Worm (Caenorhabditis elegans) whole organism, early embryonic: ENCODE data around the gene ruvb-2.

Source experiments
- B0310.2 ChIP-seq: sonication (generic microtip); optimal IDR thresholded peaks from 2 replicates; lab custom pipeline; 2016; ENCODE audit warnings: mild to moderate bottlenecking, missing genetic modification characterization, missing compliant biosample characterization
- F13C5.2 ChIP-seq: sonication (generic microtip); optimal IDR thresholded peaks from 2 replicates; lab custom pipeline; 2017; ENCODE audit warnings: mild to moderate bottlenecking, missing genetic modification characterization, inconsistent platforms, missing compliant biosample characterization
- aly-1 ChIP-seq: sonication (generic microtip); optimal IDR thresholded peaks from 2 replicates; lab custom pipeline; 2016; ENCODE audit warnings: missing genetic modification characterization, missing compliant biosample characterization
- ama-1 ChIP-seq: fragments of 150-350 bp; optimal IDR thresholded peaks from 2 replicates; lab custom pipeline; 2014
- ceh-36 ChIP-seq: sonication (generic microtip); optimal IDR thresholded peaks from 2 replicates; lab custom pipeline; 2016; ENCODE audit warnings: missing genetic modification characterization, inconsistent platforms, missing compliant biosample characterization
- ets-7 ChIP-seq: sonication (generic microtip); optimal IDR thresholded peaks from 2 replicates; lab custom pipeline; 2016; ENCODE audit warnings: missing genotype, missing genetic modification characterization, missing compliant biosample characterization
- flt-1 ChIP-seq: fragments of 200-800 bp; sonication (Bioruptor generic); IDR thresholded peaks from 2 replicates; pipeline ENCODE4 v1.3.6; 2022; ENCODE audit warnings: missing genetic modification characterization, missing compliant biosample characterization
- hmbx-1 ChIP-seq: sonication (generic microtip); optimal IDR thresholded peaks from 2 replicates; lab custom pipeline; 2016; ENCODE audit warnings: mild to moderate bottlenecking, missing genetic modification characterization, missing compliant biosample characterization
- hnd-1 ChIP-seq: sonication (generic microtip); optimal IDR thresholded peaks from 2 replicates; lab custom pipeline; 2016; ENCODE audit warnings: missing genetic modification characterization, missing compliant biosample characterization
- pes-1 ChIP-seq: fragments of 200-800 bp; sonication (Bioruptor generic); IDR thresholded peaks from 2 replicates; pipeline ENCODE4 v1.3.6; 2022; ENCODE audit warnings: missing genetic modification reagents, missing genetic modification characterization, missing compliant biosample characterization
- scrt-1 ChIP-seq: fragments of 200-800 bp; sonication (Bioruptor generic); IDR thresholded peaks from 2 replicates; pipeline ENCODE4 v1.3.6; 2022; ENCODE audit warnings: missing genetic modification characterization, missing compliant biosample characterization
- sea-1 ChIP-seq: fragments of 200-800 bp; sonication (Bioruptor generic); conservative IDR thresholded peaks from 2 replicates; pipeline ENCODE4 v1.3.6; 2022; ENCODE audit warnings: missing genetic modification characterization, missing compliant biosample characterization
- tbx-37 ChIP-seq: fragments of 200-800 bp; sonication (Bioruptor generic); conservative IDR thresholded peaks from 2 replicates; pipeline ENCODE4 v1.3.6; 2022; ENCODE audit warnings: missing genetic modification reagents, missing genetic modification characterization, missing compliant biosample characterization

DNA sequence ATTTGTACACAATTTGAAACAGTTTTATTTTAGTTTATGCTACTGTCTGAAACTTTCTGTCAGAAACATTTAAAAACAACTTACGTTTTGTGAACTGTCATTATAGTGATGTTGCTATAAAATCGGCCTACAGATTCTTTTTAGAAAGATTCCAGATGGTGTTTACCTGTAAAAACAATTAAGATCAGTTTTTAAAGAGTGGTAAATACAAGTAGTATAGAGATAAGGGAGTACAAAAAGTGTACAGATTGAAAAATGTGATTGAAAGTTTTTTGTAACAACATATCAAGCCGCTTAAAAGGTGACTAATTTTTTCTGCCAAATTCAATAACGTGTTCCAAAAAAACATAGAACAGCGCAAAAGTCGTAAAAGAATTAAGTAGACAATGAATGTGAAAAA lies 18.3 kb upstream of the ruvb-2 start, which contains the start of gene npr-12:
- TF ChIP-seq ama-1 (lab: Kevin White, UChicago) (no peak), F13C5.2 (tag; lab: Kevin White, UChicago) (no peak), hnd-1 (no peak), ceh-36 (tag; lab: Kevin White, UChicago) (no peak), sea-1 (GFP tag; lab: Robert Waterston, UW) (no peak), B0310.2 (no peak), ets-7 (tag; lab: Kevin White, UChicago) (no peak), aly-1 (tag; lab: Kevin White, UChicago) (no peak), flt-1 (no peak), hmbx-1 (tag; lab: Kevin White, UChicago) (no peak), scrt-1 (GFP tag; lab: Robert Waterston, UW) (no peak), tbx-37 (GFP tag; lab: Robert Waterston, UW) (no peak), pes-1 (GFP tag; lab: Robert Waterston, UW) (no peak)
